Worm (Caenorhabditis elegans) whole organism, L2 larva: ENCODE results near the gene mpz-3.

Experiments
- F13H6.1 ChIP-seq: sonication (generic microtip); optimal IDR thresholded peaks from 2 replicates; lab custom pipeline; 2016; ENCODE audit warnings: missing genetic modification characterization, missing compliant biosample characterization
- lin-13 ChIP-seq: fragments of 150-350 bp; optimal IDR thresholded peaks from 2 replicates; lab custom pipeline; 2014; ENCODE audit warnings: missing biosample characterization, missing genetic modification reagents, missing genetic modification characterization
- mdl-1 ChIP-seq, 2 experiments: fragments of 150-350 bp in 1 of 2; sonication (generic microtip) in 1 of 2; optimal IDR thresholded peaks; 2 replicates each; lab custom pipeline; 2017; ENCODE audit warnings: missing biosample characterization in 2 of 2, missing genetic modification characterization in 2 of 2
- nhr-11 ChIP-seq: fragments of 150-350 bp; optimal IDR thresholded peaks from 2 replicates; lab custom pipeline; 2014; ENCODE audit warnings: missing biosample characterization, missing genetic modification characterization
- ztf-11 ChIP-seq: sonication (generic microtip); optimal IDR thresholded peaks from 2 replicates; lab custom pipeline; 2017; ENCODE audit warnings: missing biosample characterization, missing genetic modification characterization

- TF ChIP-seq nhr-11 (no peak), F13H6.1 (no peak), lin-13 (GFP tag; lab: Kevin White, UChicago) (no peak), ztf-11 (no peak), mdl-1 (tag; optimal IDR thresholded peaks at IDR 0.05; lab: Kevin White, UChicago) (no peak)
Measured at ce11 chrII:6591000-6591399, 25.8 kb upstream of the mpz-3 start.
